Fruit fly (Drosophila melanogaster): ENCODE results near the gene CheA87a.

DNA sequence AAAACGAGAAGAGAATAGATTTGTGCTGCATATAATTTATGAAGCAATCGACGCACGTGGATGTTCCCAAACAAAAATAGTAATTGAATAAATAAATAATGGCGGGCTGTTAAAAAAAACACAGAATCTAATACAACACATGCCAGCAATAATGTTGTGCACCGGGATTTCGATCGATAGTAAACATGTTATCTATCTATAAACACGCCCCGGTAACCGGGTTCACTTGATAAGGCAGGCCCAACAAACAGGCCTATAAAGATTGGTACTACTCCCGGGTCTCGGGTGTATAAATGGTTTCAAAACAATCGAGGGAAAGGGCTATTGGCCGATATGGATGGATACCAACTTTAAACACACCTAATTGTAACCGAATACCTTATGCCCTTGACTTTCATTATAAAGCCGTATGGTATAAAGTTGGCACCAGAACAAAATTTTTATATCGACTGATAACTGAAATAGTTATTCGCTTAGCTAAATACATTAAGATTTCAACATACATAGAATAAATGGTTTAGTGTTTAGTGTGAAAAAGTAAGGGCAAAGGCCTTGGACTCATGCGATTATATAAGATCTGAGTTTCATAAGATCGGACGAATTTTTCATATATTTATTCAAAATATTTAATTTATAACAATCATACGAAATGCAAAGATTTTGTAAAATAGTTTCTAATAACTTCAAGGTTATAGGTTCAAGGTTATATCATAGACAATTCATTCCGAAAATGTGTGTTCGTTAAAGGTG, 3.6 kb upstream of the CheA87a start:
- no peak for TF ChIP-seq Sin3A (optimal IDR thresholded peaks at IDR 0.05)
- no peak for TF ChIP-seq psq (optimal IDR thresholded peaks at IDR 0.05)
- TF ChIP-seq insv (optimal IDR thresholded peaks at IDR 0.05), result no peak
